Worm (Caenorhabditis elegans) whole organism, L4/young adult: Measurements from ENCODE around the gene H12D21.6.

ENCODE experiments used
- W03F9.2 ChIP-seq: fragments of 150-350 bp; optimal IDR thresholded peaks from 2 replicates; lab custom pipeline; 2014; ENCODE audit warnings: missing biosample characterization, missing genetic modification characterization
- him-1 ChIP-seq: sonication (generic microtip); optimal IDR thresholded peaks from 2 replicates; lab custom pipeline; 2016; ENCODE audit warnings: missing genotype, missing genetic modification reagents, missing genetic modification characterization, missing compliant biosample characterization

ce11 chrV:14859380-14859779 lies 38.3 kb downstream of the H12D21.6 start:
- TF ChIP-seq him-1 (tag; lab: Kevin White, UChicago), result no peak
- no peak for TF ChIP-seq W03F9.2 (tag; lab: Kevin White, UChicago)
